Fruit fly (Drosophila melanogaster): ENCODE data around the gene Dys.

Gene Dys

dm6 chr3R:19632685-19633116 is 171.8 kb downstream of the Dys start, which contains the start of gene CG6231:
CG6231 (minus strand) TSS chr3R:19632718.
- TF ChIP-seq Sin3A (optimal IDR thresholded peaks at IDR 0.05) (no peak), h (optimal IDR thresholded peaks at IDR 0.05) (no peak), psq (optimal IDR thresholded peaks at IDR 0.05) (no peak), Myc (optimal IDR thresholded peaks at IDR 0.05) (no peak), ttk (optimal IDR thresholded peaks at IDR 0.05) (no peak), insv (optimal IDR thresholded peaks at IDR 0.05) (no peak)

- TF ChIP-seq Myc (optimal IDR thresholded peaks at IDR 0.05) (no peak), ttk (optimal IDR thresholded peaks at IDR 0.05) (no peak), Sin3A (optimal IDR thresholded peaks at IDR 0.05) (no peak), insv (optimal IDR thresholded peaks at IDR 0.05) (no peak), psq (optimal IDR thresholded peaks at IDR 0.05) (no peak), h (optimal IDR thresholded peaks at IDR 0.05) (no peak)
Observed at dm6 chr3R:19634649-19635048, 173.8 kb downstream of the Dys start, which contains the start of gene CG34138. CG34138 (plus strand) TSS chr3R:19634949.

DNA sequence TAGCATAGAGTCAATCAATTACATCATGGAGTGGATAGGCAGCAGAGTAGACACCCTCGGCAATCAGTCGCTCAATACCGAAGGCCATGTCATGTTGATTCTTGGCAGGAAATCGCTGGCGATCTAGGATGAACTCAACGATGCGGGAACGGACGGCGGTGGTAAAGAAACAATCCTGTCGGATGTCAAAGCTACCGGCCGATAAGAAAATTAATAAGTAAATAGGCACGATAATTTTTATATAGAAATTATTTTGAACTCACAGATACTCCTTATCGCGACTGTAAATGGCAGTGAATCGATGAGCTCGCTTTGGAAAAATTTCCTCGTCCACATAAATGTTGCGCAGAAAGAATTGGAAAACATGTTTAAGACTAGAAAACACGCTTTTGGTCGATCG is 177.1 kb downstream of the Dys start:
- TF ChIP-seq Myc (optimal IDR thresholded peaks at IDR 0.05) (no peak), Sin3A (optimal IDR thresholded peaks at IDR 0.05) (no peak), insv (optimal IDR thresholded peaks at IDR 0.05) (no peak), psq (optimal IDR thresholded peaks at IDR 0.05) (no peak), ttk (optimal IDR thresholded peaks at IDR 0.05) (no peak), h (optimal IDR thresholded peaks at IDR 0.05) (no peak)

- TF ChIP-seq Sin3A (optimal IDR thresholded peaks at IDR 0.05), result no peak
- TF ChIP-seq h (optimal IDR thresholded peaks at IDR 0.05), result no peak
- TF ChIP-seq psq (optimal IDR thresholded peaks at IDR 0.05), result no peak
- no peak for TF ChIP-seq insv (optimal IDR thresholded peaks at IDR 0.05)
- no peak for TF ChIP-seq Myc (optimal IDR thresholded peaks at IDR 0.05)
- no peak for TF ChIP-seq ttk (optimal IDR thresholded peaks at IDR 0.05)
Observed at dm6 chr3R:19641058-19641457, 180.2 kb downstream of the Dys start.

- no peak for TF ChIP-seq h (optimal IDR thresholded peaks at IDR 0.05)
- TF ChIP-seq psq (optimal IDR thresholded peaks at IDR 0.05), result no peak
- TF ChIP-seq ttk (optimal IDR thresholded peaks at IDR 0.05), result no peak
- no peak for TF ChIP-seq insv (optimal IDR thresholded peaks at IDR 0.05)
- TF ChIP-seq Sin3A (optimal IDR thresholded peaks at IDR 0.05), result no peak
- no peak for TF ChIP-seq Myc (optimal IDR thresholded peaks at IDR 0.05)
Observed at dm6 chr3R:19641498-19642065, 180.7 kb downstream of the Dys start.

DNA sequence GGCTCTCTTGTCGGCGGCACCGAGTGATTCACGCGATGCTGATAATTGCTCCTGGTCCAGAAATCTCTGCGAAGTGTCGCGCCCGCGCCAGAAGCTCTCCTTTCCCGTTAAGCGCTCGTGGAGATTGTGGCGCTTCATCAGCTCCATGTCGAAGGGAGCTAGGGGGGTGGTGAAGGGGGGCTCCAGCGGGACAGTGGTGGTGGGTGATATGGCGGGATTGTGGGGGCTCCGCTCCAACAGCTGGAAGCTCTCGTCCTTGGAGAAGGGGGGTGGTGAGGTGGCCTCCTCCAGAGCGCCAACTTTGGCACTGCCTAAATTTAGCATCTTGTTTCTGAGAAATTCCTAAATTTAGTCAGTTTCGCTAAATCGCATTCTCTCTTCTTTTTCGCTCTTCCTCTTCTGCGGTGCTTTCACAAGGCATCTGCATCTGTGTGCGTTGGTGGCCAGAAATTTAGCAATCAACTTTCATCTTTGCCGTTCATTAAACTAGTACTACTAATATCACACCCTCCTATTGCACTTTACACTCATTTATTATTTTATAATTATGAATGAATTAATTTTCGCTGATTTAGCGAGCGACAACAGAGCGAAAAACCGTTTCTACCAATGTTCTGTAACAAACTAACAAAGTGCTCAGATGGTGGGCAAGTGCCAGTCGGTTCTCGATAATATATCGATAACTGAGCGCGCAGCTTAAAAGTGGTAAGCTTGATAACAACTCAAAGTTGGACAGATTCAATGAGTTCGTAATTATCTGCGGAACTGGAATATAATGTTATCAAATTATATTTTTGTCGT is 181.4 kb downstream of the Dys start, which contains the start of gene subdued:
TSS of gene subdued (minus strand) at position 631 of the 801 bp plus-strand sequence.
- no peak for TF ChIP-seq h (optimal IDR thresholded peaks at IDR 0.05)
- no peak for TF ChIP-seq insv (optimal IDR thresholded peaks at IDR 0.05)
- no peak for TF ChIP-seq psq (optimal IDR thresholded peaks at IDR 0.05)
- no peak for TF ChIP-seq ttk (optimal IDR thresholded peaks at IDR 0.05)
- no peak for TF ChIP-seq Myc (optimal IDR thresholded peaks at IDR 0.05)
- no peak for TF ChIP-seq Sin3A (optimal IDR thresholded peaks at IDR 0.05)

DNA sequence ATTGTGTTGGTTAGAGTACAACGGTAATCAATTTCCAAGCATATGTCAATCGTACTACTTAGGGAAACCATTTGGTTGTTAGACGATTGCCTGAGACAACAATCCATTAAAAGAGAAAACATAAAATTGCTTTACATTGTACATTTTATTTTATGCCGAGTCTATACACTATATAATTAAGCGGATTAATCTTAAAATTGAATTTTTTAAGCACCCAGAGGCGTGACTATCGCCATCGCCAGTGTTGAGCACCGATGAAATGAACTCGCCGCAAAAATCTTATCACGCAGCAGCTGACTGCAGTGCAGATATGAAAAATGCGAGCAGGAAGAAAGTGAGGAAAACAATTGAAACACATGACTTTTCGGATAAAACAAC is 182.0 kb downstream of the Dys start:
- TF ChIP-seq psq (optimal IDR thresholded peaks at IDR 0.05) (no peak), h (optimal IDR thresholded peaks at IDR 0.05) (no peak), Myc (optimal IDR thresholded peaks at IDR 0.05) (no peak), ttk (optimal IDR thresholded peaks at IDR 0.05) (no peak), insv (optimal IDR thresholded peaks at IDR 0.05) (no peak), Sin3A (optimal IDR thresholded peaks at IDR 0.05) (no peak)

dm6 chr3R:19644094-19644900 is 183.4 kb downstream of the Dys start, which contains the start of gene Vha13:
Vha13 (minus strand) TSS chr3R:19644386.
- TF ChIP-seq psq (optimal IDR thresholded peaks at IDR 0.05), result no peak
- TF ChIP-seq Myc (optimal IDR thresholded peaks at IDR 0.05), result no peak
- TF ChIP-seq Sin3A (optimal IDR thresholded peaks at IDR 0.05), result no peak
- TF ChIP-seq h (optimal IDR thresholded peaks at IDR 0.05), result no peak
- no peak for TF ChIP-seq ttk (optimal IDR thresholded peaks at IDR 0.05)
- no peak for TF ChIP-seq insv (optimal IDR thresholded peaks at IDR 0.05)

DNA sequence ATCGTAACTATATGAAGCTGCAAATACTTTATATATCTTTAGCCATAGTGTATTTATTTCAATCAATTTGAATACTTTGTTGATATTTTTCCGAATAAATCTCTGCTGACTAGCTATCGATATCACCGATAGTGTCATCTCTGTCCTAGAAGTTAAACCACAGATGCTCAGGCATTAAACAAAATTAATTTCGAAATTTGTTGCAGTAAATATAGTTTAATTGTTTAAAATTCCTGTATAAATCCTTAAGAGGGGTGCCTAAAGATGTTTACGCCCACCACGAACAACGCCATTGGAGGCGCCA is 184.0 kb downstream of the Dys start, which contains the start of gene Nup58:
TSS of gene Nup58 (plus strand) at position 126 of the 304 bp plus-strand sequence.
- no peak for TF ChIP-seq h (optimal IDR thresholded peaks at IDR 0.05)
- TF ChIP-seq Sin3A (optimal IDR thresholded peaks at IDR 0.05), result no peak
- no peak for TF ChIP-seq ttk (optimal IDR thresholded peaks at IDR 0.05)
- TF ChIP-seq insv (optimal IDR thresholded peaks at IDR 0.05), result no peak
- no peak for TF ChIP-seq Myc (optimal IDR thresholded peaks at IDR 0.05)
- TF ChIP-seq psq (optimal IDR thresholded peaks at IDR 0.05), result no peak
